Fruit fly (Drosophila melanogaster) whole organism, embryonic: ENCODE measurements around the gene CG6295.

Source experiments
- Awh ChIP-seq: fragments of 200-800 bp; sonication (Bioruptor generic); IDR thresholded peaks from 2 replicates; pipeline ENCODE4, ENCODE4 v1.3.6; 2022; ENCODE audit warnings: missing biosample characterization, missing genetic modification characterization
- Bgb ChIP-seq: fragments of 200-800 bp; sonication (Bioruptor generic); IDR thresholded peaks from 2 replicates; pipeline ENCODE4 v1.3.6; 2022; ENCODE audit warnings: missing biosample characterization, missing genetic modification characterization; ENCODE audit not compliant: partially characterized antibody
- CG10543 ChIP-seq: fragments of 200-800 bp; sonication (Bioruptor generic); optimal IDR thresholded peaks from 3 replicates; lab custom pipeline; 2017; ENCODE audit warnings: missing biosample characterization, mild to moderate bottlenecking, missing genetic modification characterization, moderate library complexity
- CG11093 ChIP-seq: fragments of 200-800 bp; sonication (Bioruptor generic); IDR thresholded peaks from 3 replicates; pipeline ENCODE4 v1.3.6; 2022; ENCODE audit warnings: missing biosample characterization, missing genetic modification characterization
- CG16779 ChIP-seq: fragments of 200-800 bp; sonication (Bioruptor generic); IDR thresholded peaks from 2 replicates; pipeline ENCODE4 v1.3.6; 2022; ENCODE audit warnings: missing biosample characterization, missing genetic modification characterization
- CG4360 ChIP-seq: fragments of 200-800 bp; sonication (Bioruptor generic); IDR thresholded peaks from 2 replicates; pipeline ENCODE4 v1.3.6; 2022; ENCODE audit warnings: missing biosample characterization, missing genetic modification characterization
- CG5953 ChIP-seq: fragments of 200-800 bp; sonication (Bioruptor generic); IDR thresholded peaks from 2 replicates; pipeline ENCODE4 v1.3.6; 2022; ENCODE audit warnings: missing biosample characterization, missing genetic modification characterization
- CG6813 ChIP-seq: fragments of 200-800 bp; sonication (Bioruptor generic); optimal IDR thresholded peaks from 2 replicates; lab custom pipeline; 2017; ENCODE audit warnings: missing biosample characterization, missing genetic modification characterization, mild to moderate bottlenecking, moderate library complexity, missing genetic modification reagents
- CG7556 ChIP-seq: fragments of 200-800 bp; sonication (Bioruptor generic); optimal IDR thresholded peaks from 2 replicates; lab custom pipeline; 2017; ENCODE audit warnings: missing biosample characterization, mild to moderate bottlenecking, missing genetic modification characterization
- CG7786 ChIP-seq: fragments of 200-800 bp; sonication (Bioruptor generic); optimal IDR thresholded peaks from 2 replicates; lab custom pipeline; 2016; ENCODE audit warnings: missing biosample characterization, missing genetic modification characterization
- CTCF ChIP-seq: fragments of 200-800 bp; sonication (Bioruptor generic); optimal IDR thresholded peaks from 2 replicates; lab custom pipeline; 2017; ENCODE audit warnings: missing biosample characterization, mild to moderate bottlenecking, missing genetic modification characterization, moderate library complexity
- Chrac-16 ChIP-seq: fragments of 200-800 bp; sonication (Bioruptor generic); optimal IDR thresholded peaks from 3 replicates; lab custom pipeline; 2016; ENCODE audit warnings: missing biosample characterization, missing genetic modification characterization
- Dad ChIP-seq: fragments of 200-800 bp; sonication (Bioruptor generic); optimal IDR thresholded peaks from 3 replicates; lab custom pipeline; 2016; ENCODE audit warnings: missing biosample characterization, missing genetic modification characterization
- Drgx ChIP-seq: fragments of 200-800 bp; sonication (Bioruptor generic); IDR thresholded peaks from 2 replicates; pipeline ENCODE4 v1.3.6; 2022; ENCODE audit warnings: missing biosample characterization, missing genetic modification characterization
- E2f2 ChIP-seq: fragments of 200-800 bp; sonication (Bioruptor generic); IDR thresholded peaks from 2 replicates; pipeline ENCODE4 v1.3.6; 2022; ENCODE audit warnings: missing biosample characterization, missing genetic modification characterization
- Fer1 ChIP-seq: fragments of 200-800 bp; sonication (Bioruptor generic); optimal IDR thresholded peaks from 2 replicates; lab custom pipeline; 2017; ENCODE audit warnings: missing biosample characterization, mild to moderate bottlenecking, missing genetic modification characterization
- Fer2 ChIP-seq: fragments of 200-800 bp; sonication (Bioruptor generic); optimal IDR thresholded peaks from 2 replicates; lab custom pipeline; 2018; ENCODE audit warnings: missing biosample characterization, mild to moderate bottlenecking, missing genetic modification characterization, moderate library complexity
- Gsc ChIP-seq: fragments of 200-800 bp; sonication (Bioruptor generic); IDR thresholded peaks from 2 replicates; pipeline ENCODE4 v1.3.6; 2022; ENCODE audit warnings: missing biosample characterization, missing genetic modification characterization
- Jarid2 ChIP-seq: fragments of 200-800 bp; sonication (Bioruptor generic); optimal IDR thresholded peaks from 3 replicates; lab custom pipeline; 2017; ENCODE audit warnings: mild to moderate bottlenecking, missing biosample characterization, missing genetic modification reagents, missing genetic modification characterization
- Med ChIP-seq: fragments of 200-800 bp; sonication (Bioruptor generic); peaks from one replicate; lab custom pipeline; 2016; ENCODE audit warnings: missing biosample characterization, missing genetic modification characterization, mild to moderate bottlenecking, inconsistent platforms, moderate library complexity
- Nf-YB ChIP-seq: fragments of 200-800 bp; sonication (Bioruptor generic); optimal IDR thresholded peaks from 3 replicates; lab custom pipeline; 2019; ENCODE audit warnings: missing biosample characterization, mild to moderate bottlenecking, missing genetic modification characterization, moderate library complexity
- Nf-YC ChIP-seq: fragments of 200-800 bp; optimal IDR thresholded peaks from 3 replicates; lab custom pipeline; 2019; ENCODE audit warnings: missing biosample characterization, mild to moderate bottlenecking, missing genetic modification characterization, moderate library complexity
- NfI ChIP-seq: fragments of 200-800 bp; sonication (Bioruptor generic); optimal IDR thresholded peaks from 3 replicates; lab custom pipeline; 2018; ENCODE audit warnings: missing biosample characterization, mild to moderate bottlenecking, missing genetic modification characterization, moderate library complexity
- Oaz ChIP-seq: fragments of 200-800 bp; sonication (Bioruptor generic); IDR thresholded peaks from 2 replicates; pipeline ENCODE4 v1.3.6; 2022; ENCODE audit warnings: missing biosample characterization, missing genetic modification characterization
- Opbp ChIP-seq: fragments of 200-800 bp; sonication (Bioruptor generic); IDR thresholded peaks from 3 replicates; pipeline ENCODE4 v1.3.6; 2022; ENCODE audit warnings: missing biosample characterization, missing genetic modification characterization; ENCODE audit not compliant: partially characterized antibody
- Optix ChIP-seq: fragments of 200-800 bp; sonication (Bioruptor generic); IDR thresholded peaks from 3 replicates; pipeline ENCODE4 v1.3.6; 2022; ENCODE audit warnings: missing biosample characterization, missing genetic modification characterization
- Pdp1 ChIP-seq, 2 experiments: fragments of 200-800 bp; sonication (Bioruptor generic); optimal IDR thresholded peaks; 3 replicates each; lab custom pipeline; 2016; ENCODE audit warnings: missing biosample characterization in 2 of 2, missing genetic modification characterization in 2 of 2, mild to moderate bottlenecking in 1 of 2, moderate library complexity in 1 of 2
- TFAM ChIP-seq: fragments of 200-800 bp; sonication (Bioruptor generic); optimal IDR thresholded peaks from 2 replicates; lab custom pipeline; 2017; ENCODE audit warnings: missing biosample characterization, missing genetic modification characterization, inconsistent platforms
- Trl ChIP-seq, 3 experiments: fragments of >200 bp in 2 of 3; fragments of 200-800 bp in 1 of 3; sonication (Bioruptor generic) in 1 of 3; optimal IDR thresholded peaks; 2 replicates in 1 of 3; 3 replicates in 2 of 3; lab custom pipeline; 2016 to 2017; ENCODE audit warnings: missing biosample characterization in 1 of 3, missing genetic modification characterization in 1 of 3
- abd-A ChIP-seq: fragments of 200-800 bp; sonication (Bioruptor generic); optimal IDR thresholded peaks from 3 replicates; lab custom pipeline; 2019; ENCODE audit warnings: missing biosample characterization, mild to moderate bottlenecking, missing genetic modification characterization, moderate library complexity
- ac ChIP-seq: fragments of 200-800 bp; sonication (Bioruptor generic); optimal IDR thresholded peaks from 3 replicates; lab custom pipeline; 2017; ENCODE audit warnings: missing biosample characterization, mild to moderate bottlenecking, missing genetic modification characterization
- danr ChIP-seq: fragments of 200-800 bp; sonication (Bioruptor generic); IDR thresholded peaks from 2 replicates; pipeline ENCODE4 v1.3.6; 2022; ENCODE audit warnings: missing biosample characterization, missing genetic modification characterization
- dmrt99B ChIP-seq: fragments of 200-800 bp; sonication (Bioruptor generic); optimal IDR thresholded peaks from 2 replicates; lab custom pipeline; 2018; ENCODE audit warnings: missing biosample characterization, mild to moderate bottlenecking, missing genetic modification characterization, moderate library complexity
- ind ChIP-seq: fragments of 200-800 bp; sonication (Bioruptor generic); optimal IDR thresholded peaks from 3 replicates; lab custom pipeline; 2016; ENCODE audit warnings: missing biosample characterization, missing genetic modification characterization
- jing ChIP-seq: fragments of 200-800 bp; sonication (Bioruptor generic); optimal IDR thresholded peaks from 2 replicates; lab custom pipeline; 2018; ENCODE audit warnings: missing biosample characterization, mild to moderate bottlenecking, missing genetic modification characterization
- kah ChIP-seq: fragments of 200-800 bp; sonication (Bioruptor generic); optimal IDR thresholded peaks from 2 replicates; lab custom pipeline; 2018; ENCODE audit warnings: missing biosample characterization, mild to moderate bottlenecking, missing genetic modification characterization
- kni ChIP-seq: fragments of 200-800 bp; sonication (Bioruptor generic); optimal IDR thresholded peaks from 3 replicates; lab custom pipeline; 2017; ENCODE audit warnings: mild to moderate bottlenecking, missing biosample characterization, missing genetic modification reagents, missing genetic modification characterization
- knrl ChIP-seq: fragments of 200-800 bp; sonication (Bioruptor generic); IDR thresholded peaks from 3 replicates; pipeline ENCODE4 v1.3.6; 2022; ENCODE audit warnings: missing biosample characterization, missing genetic modification characterization; ENCODE audit not compliant: partially characterized antibody
- lola ChIP-seq, 3 experiments: fragments of >200 bp in 2 of 3; fragments of 200-800 bp in 1 of 3; sonication (Bioruptor generic) in 1 of 3; optimal IDR thresholded peaks; 2 replicates each; lab custom pipeline; 2017 to 2019; ENCODE audit warnings: missing biosample characterization in 3 of 3, missing genetic modification characterization in 3 of 3, mild to moderate bottlenecking in 1 of 3, moderate library complexity in 1 of 3
- nerfin-1 ChIP-seq: fragments of 200-800 bp; sonication (Bioruptor generic); optimal IDR thresholded peaks from 3 replicates; lab custom pipeline; 2019; ENCODE audit warnings: missing biosample characterization, mild to moderate bottlenecking, missing genetic modification characterization, moderate library complexity
- org-1 ChIP-seq: fragments of 200-800 bp; sonication (Bioruptor generic); optimal IDR thresholded peaks from 2 replicates; lab custom pipeline; 2017; ENCODE audit warnings: missing biosample characterization, missing genetic modification characterization
- otp ChIP-seq: fragments of 200-800 bp; sonication (Bioruptor generic); IDR thresholded peaks from 3 replicates; pipeline ENCODE4, ENCODE4 v1.3.6; 2022; ENCODE audit warnings: missing biosample characterization, missing genetic modification characterization
- peb ChIP-seq: fragments of 200-800 bp; sonication (Bioruptor generic); IDR thresholded peaks from 2 replicates; pipeline ENCODE4 v1.3.6; 2022; ENCODE audit warnings: missing biosample characterization, missing genetic modification characterization
- slbo ChIP-seq: fragments of 200-800 bp; sonication (Bioruptor generic); IDR thresholded peaks from 2 replicates; pipeline ENCODE4 v1.3.6; 2022; ENCODE audit warnings: missing biosample characterization, missing genetic modification characterization
- slp2 ChIP-seq: fragments of 200-800 bp; sonication (Bioruptor generic); optimal IDR thresholded peaks from 2 replicates; lab custom pipeline; 2016; ENCODE audit warnings: missing biosample characterization, missing genetic modification characterization
- sug ChIP-seq: fragments of 200-800 bp; optimal IDR thresholded peaks from 2 replicates; lab custom pipeline; 2019; ENCODE audit warnings: missing biosample characterization, mild to moderate bottlenecking, missing genetic modification characterization, moderate library complexity
- tll ChIP-seq, 2 experiments: fragments of 200-800 bp in 1 of 2; fragments of >200 bp in 1 of 2; sonication (Bioruptor generic) in 1 of 2; optimal IDR thresholded peaks; 2 replicates each; lab custom pipeline; 2017 to 2019; ENCODE audit warnings: missing biosample characterization in 2 of 2, missing genetic modification characterization in 2 of 2, mild to moderate bottlenecking in 1 of 2, moderate library complexity in 1 of 2
- tna ChIP-seq: fragments of 200-800 bp; sonication (Bioruptor generic); IDR thresholded peaks from 2 replicates; pipeline ENCODE4 v1.3.6; 2022; ENCODE audit warnings: missing biosample characterization, missing genetic modification characterization; ENCODE audit not compliant: partially characterized antibody
- toy ChIP-seq: fragments of 200-800 bp; sonication (Bioruptor generic); IDR thresholded peaks from 2 replicates; pipeline ENCODE4 v1.3.6; 2022; ENCODE audit warnings: missing biosample characterization, missing genetic modification characterization
- z ChIP-seq: fragments of 200-800 bp; sonication (Bioruptor generic); IDR thresholded peaks from 3 replicates; pipeline ENCODE4 v1.3.6; 2022; ENCODE audit warnings: missing biosample characterization, missing genetic modification characterization

CG6295 gene

dm6 chr3R:26960496-26960895, 46.4 kb downstream of the CG6295 start (continued):
- TF ChIP-seq nerfin-1 (tag; lab: Kevin White, UChicago) (peak; percentile 47), Oaz (GFP tag; lab: Robert Waterston, UW) (no peak), peb (GFP tag; lab: Robert Waterston, UW) (no peak), E2f2 (GFP tag; lab: Robert Waterston, UW) (no peak), Med (GFP tag; lab: Kevin White, UChicago) (peak; percentile 28), z (GFP tag; lab: Robert Waterston, UW) (peak; percentile 95), dmrt99B (tag; lab: Kevin White, UChicago) (no peak), ind (GFP tag; lab: Kevin White, UChicago) (no peak), Opbp (GFP tag; lab: Robert Waterston, UW) (no peak), toy (GFP tag; lab: Robert Waterston, UW) (peak; percentile 46; the same call in 1 of the 2 replicates), kni (no peak), lola (GFP tag; optimal IDR thresholded peaks at IDR 0.05; lab: Kevin White, UChicago) (no peak), CTCF (GFP tag; lab: Kevin White, UChicago) (no peak), Fer2 (no peak), Gsc (GFP tag; lab: Robert Waterston, UW) (no peak), kah (GFP tag; lab: Kevin White, UChicago) (no peak), Pdp1 (GFP tag; optimal IDR thresholded peaks at IDR 0.05; lab: Kevin White, UChicago) (peak in 1 of 2 experiments; percentile 91), Awh (GFP tag; lab: Robert Waterston, UW) (0 out of 2 replicates have a peak, but pooled peaks have one; percentile 26), Trl (optimal IDR thresholded peaks at IDR 0.05; lab: Kevin White, UChicago) (peak; percentile 31 to 32), Trl (GFP tag; optimal IDR thresholded peaks at IDR 0.05; lab: Kevin White, UChicago) (no peak), Fer1 (GFP tag; lab: Kevin White, UChicago) (peak; percentile 27), tll (GFP tag; optimal IDR thresholded peaks at IDR 0.05; lab: Kevin White, UChicago) (no peak), tna (GFP tag; lab: Robert Waterston, UW) (peak; percentile 36; the same call in 1 of the 2 replicates), CG7786 (GFP tag; lab: Kevin White, UChicago) (no peak), abd-A (tag; lab: Kevin White, UChicago) (peak; percentile 66), Chrac-16 (GFP tag; lab: Kevin White, UChicago) (no peak), danr (GFP tag; lab: Robert Waterston, UW) (no peak), slp2 (GFP tag; lab: Kevin White, UChicago) (no peak), Drgx (GFP tag; lab: Robert Waterston, UW) (0 out of 2 replicates have a peak, but pooled peaks have one; percentile 10), jing (GFP tag; lab: Kevin White, UChicago) (no peak), Nf-YC (tag; lab: Kevin White, UChicago) (peak; percentile 21), TFAM (no peak), ac (GFP tag; lab: Kevin White, UChicago) (no peak), Bgb (GFP tag; lab: Robert Waterston, UW) (peak; percentile 37; the same call in 1 of the 2 replicates), CG7556 (no peak), NfI (no peak), Optix (GFP tag; lab: Robert Waterston, UW) (0 out of 3 replicates have a peak, but pooled peaks have one; percentile 16), org-1 (GFP tag; lab: Kevin White, UChicago) (no peak), knrl (GFP tag; lab: Robert Waterston, UW) (0 out of 3 replicates have a peak, but pooled peaks have one; percentile 13), CG11093 (GFP tag; lab: Robert Waterston, UW) (0 out of 3 replicates have a peak, but pooled peaks have one; percentile 48), Dad (GFP tag; lab: Kevin White, UChicago) (peak; percentile 33), CG4360 (no peak), CG5953 (0 out of 2 replicates have a peak, but pooled peaks have one; percentile 49), CG16779 (peak; percentile 66; the same call in 1 of the 2 replicates), sug (tag; lab: Kevin White, UChicago) (no peak), Jarid2 (GFP tag; lab: Kevin White, UChicago) (no peak), CG10543 (GFP tag; lab: Kevin White, UChicago) (peak; percentile 11), CG6813 (GFP tag; lab: Kevin White, UChicago) (no peak), slbo (no peak), Nf-YB (GFP tag; lab: Kevin White, UChicago) (no peak), otp (GFP tag; lab: Robert Waterston, UW) (0 out of 3 replicates have a peak, but pooled peaks have one; percentile 37)
